Fruit fly (Drosophila melanogaster) whole organism, embryonic: Measurements from ENCODE around the gene Reepl1.

Source experiments
- ATbp ChIP-seq: fragments of 200-800 bp; sonication (Bioruptor generic); optimal IDR thresholded peaks from 2 replicates; lab custom pipeline; 2017; ENCODE audit warnings: missing biosample characterization, mild to moderate bottlenecking, missing genetic modification characterization, missing genetic modification reagents
- Abd-B ChIP-seq: fragments of 200-800 bp; sonication (Bioruptor generic); optimal IDR thresholded peaks from 2 replicates; lab custom pipeline; 2018; ENCODE audit warnings: missing biosample characterization, mild to moderate bottlenecking, missing genetic modification characterization, moderate library complexity
- Awh ChIP-seq: fragments of 200-800 bp; sonication (Bioruptor generic); IDR thresholded peaks from 2 replicates; pipeline ENCODE4, ENCODE4 v1.3.6; 2022; ENCODE audit warnings: missing biosample characterization, missing genetic modification characterization
- C15 ChIP-seq: fragments of 200-800 bp; sonication (Bioruptor generic); IDR thresholded peaks from 3 replicates; pipeline ENCODE4 v1.3.6; 2022; ENCODE audit warnings: missing biosample characterization, missing genetic modification characterization
- CG10462 ChIP-seq: fragments of 200-800 bp; sonication (Bioruptor generic); optimal IDR thresholded peaks from 2 replicates; lab custom pipeline; 2016; ENCODE audit warnings: missing biosample characterization, missing genetic modification characterization
- CG11093 ChIP-seq: fragments of 200-800 bp; sonication (Bioruptor generic); IDR thresholded peaks from 3 replicates; pipeline ENCODE4 v1.3.6; 2022; ENCODE audit warnings: missing biosample characterization, missing genetic modification characterization
- CG11696 ChIP-seq: fragments of 200-800 bp; sonication (Bioruptor generic); IDR thresholded peaks from 2 replicates; pipeline ENCODE4 v1.3.6; 2022; ENCODE audit warnings: missing biosample characterization, missing genetic modification characterization
- CG14050 ChIP-seq: fragments of 200-800 bp; sonication (Bioruptor generic); IDR thresholded peaks from 3 replicates; pipeline ENCODE4 v1.3.6; 2022; ENCODE audit warnings: missing biosample characterization, missing genetic modification characterization
- CG14860 ChIP-seq: fragments of 200-800 bp; sonication (Bioruptor generic); IDR thresholded peaks from 3 replicates; pipeline ENCODE4 v1.3.6; 2022; ENCODE audit warnings: missing biosample characterization, missing genetic modification characterization; ENCODE audit not compliant: partially characterized antibody
- CG14965 ChIP-seq: fragments of 200-800 bp; sonication (Bioruptor generic); optimal IDR thresholded peaks from 2 replicates; lab custom pipeline; 2016; ENCODE audit warnings: missing biosample characterization, missing genetic modification characterization, borderline replicate concordance
- CG16815 ChIP-seq: fragments of 200-800 bp; sonication (Bioruptor generic); optimal IDR thresholded peaks from 3 replicates; lab custom pipeline; 2017; ENCODE audit warnings: missing biosample characterization, mild to moderate bottlenecking, missing genetic modification characterization
- CG17385 ChIP-seq: fragments of 200-800 bp; sonication (Bioruptor generic); optimal IDR thresholded peaks from 3 replicates; lab custom pipeline; 2018; ENCODE audit warnings: missing biosample characterization, mild to moderate bottlenecking, missing genetic modification characterization
- CG1792 ChIP-seq: fragments of 200-800 bp; sonication (Bioruptor generic); optimal IDR thresholded peaks from 2 replicates; lab custom pipeline; 2016; ENCODE audit warnings: missing biosample characterization, missing genetic modification characterization
- CG31388 ChIP-seq: fragments of 200-800 bp; sonication (Bioruptor generic); optimal IDR thresholded peaks from 2 replicates; lab custom pipeline; 2016; ENCODE audit warnings: missing biosample characterization, missing genetic modification characterization
- CG31441 ChIP-seq: fragments of 200-800 bp; sonication (Bioruptor generic); IDR thresholded peaks from 2 replicates; pipeline ENCODE4 v1.3.6; 2022; ENCODE audit warnings: missing biosample characterization, missing genetic modification characterization
- CG32767 ChIP-seq: fragments of 200-800 bp; sonication (Bioruptor generic); IDR thresholded peaks from 2 replicates; pipeline ENCODE4 v1.3.6; 2022; ENCODE audit warnings: missing biosample characterization, missing genetic modification characterization
- CG6175 ChIP-seq: fragments of 200-800 bp; sonication (Bioruptor generic); IDR thresholded peaks from 3 replicates; pipeline ENCODE4 v1.3.6; 2022; ENCODE audit warnings: missing biosample characterization, missing genetic modification characterization
- CG7928 ChIP-seq: fragments of 200-800 bp; sonication (Bioruptor generic); optimal IDR thresholded peaks from 2 replicates; lab custom pipeline; 2017; ENCODE audit warnings: missing biosample characterization, mild to moderate bottlenecking, missing genetic modification characterization
- CG9609 ChIP-seq: fragments of 200-800 bp; sonication (Bioruptor generic); optimal IDR thresholded peaks from 3 replicates; lab custom pipeline; 2016; ENCODE audit warnings: missing biosample characterization, missing genetic modification characterization
- Chrac-16 ChIP-seq: fragments of 200-800 bp; sonication (Bioruptor generic); optimal IDR thresholded peaks from 3 replicates; lab custom pipeline; 2016; ENCODE audit warnings: missing biosample characterization, missing genetic modification characterization
- Dad ChIP-seq: fragments of 200-800 bp; sonication (Bioruptor generic); optimal IDR thresholded peaks from 3 replicates; lab custom pipeline; 2016; ENCODE audit warnings: missing biosample characterization, missing genetic modification characterization
- Dek ChIP-seq: fragments of 200-800 bp; sonication (Bioruptor generic); optimal IDR thresholded peaks from 3 replicates; lab custom pipeline; 2019; ENCODE audit warnings: missing biosample characterization, mild to moderate bottlenecking, missing genetic modification characterization, moderate library complexity
- HmgZ ChIP-seq: fragments of 200-800 bp; sonication (Bioruptor generic); optimal IDR thresholded peaks from 2 replicates; lab custom pipeline; 2018; ENCODE audit warnings: missing biosample characterization, mild to moderate bottlenecking, missing genetic modification characterization
- Hmr ChIP-seq: fragments of 200-800 bp; sonication (Bioruptor generic); optimal IDR thresholded peaks from 3 replicates; lab custom pipeline; 2017; ENCODE audit warnings: mild to moderate bottlenecking, missing biosample characterization, missing genetic modification reagents, missing genetic modification characterization
- Sry-δ ChIP-seq: fragments of 200-800 bp; sonication (Bioruptor generic); optimal IDR thresholded peaks from 2 replicates; lab custom pipeline; 2016; ENCODE audit warnings: missing biosample characterization, missing genetic modification characterization
- Taf1 ChIP-seq: fragments of 200-800 bp; sonication (Bioruptor generic); IDR thresholded peaks from 2 replicates; pipeline ENCODE4 v1.3.6; 2022; ENCODE audit warnings: missing biosample characterization, missing genetic modification characterization
- Xbp1 ChIP-seq: fragments of 200-800 bp; sonication (Bioruptor generic); optimal IDR thresholded peaks from 3 replicates; lab custom pipeline; 2016; ENCODE audit warnings: missing biosample characterization, mild to moderate bottlenecking, missing genetic modification characterization
- ap ChIP-seq: fragments of 200-800 bp; sonication (Bioruptor generic); IDR thresholded peaks from 2 replicates; pipeline ENCODE4 v1.3.6; 2022; ENCODE audit warnings: missing biosample characterization, missing genetic modification characterization
- cato ChIP-seq: fragments of 200-800 bp; sonication (Bioruptor generic); optimal IDR thresholded peaks from 2 replicates; lab custom pipeline; 2016; ENCODE audit warnings: missing biosample characterization, missing genetic modification characterization, borderline replicate concordance
- chif ChIP-seq, 2 experiments: fragments of 200-800 bp; sonication (Bioruptor generic); optimal IDR thresholded peaks; 3 replicates each; lab custom pipeline; 2016; ENCODE audit warnings: missing biosample characterization in 2 of 2, missing genetic modification characterization in 2 of 2
- chinmo ChIP-seq: fragments of 200-800 bp; sonication (Bioruptor generic); IDR thresholded peaks from 4 replicates; pipeline ENCODE4 v1.3.6; 2022; ENCODE audit warnings: missing biosample characterization, missing genetic modification characterization; ENCODE audit not compliant: partially characterized antibody
- crc ChIP-seq: fragments of 200-800 bp; sonication (Bioruptor generic); optimal IDR thresholded peaks from 2 replicates; lab custom pipeline; 2016; ENCODE audit warnings: missing biosample characterization, missing genetic modification characterization
- croc ChIP-seq: fragments of 200-800 bp; sonication (Bioruptor generic); conservative IDR thresholded peaks from 3 replicates; pipeline ENCODE4 v1.3.6; 2022; ENCODE audit warnings: missing biosample characterization, missing genetic modification characterization
- crp ChIP-seq, 2 experiments: fragments of 200-800 bp; sonication (Bioruptor generic); optimal IDR thresholded peaks; 2 replicates in 1 of 2; 3 replicates in 1 of 2; lab custom pipeline; 2017; ENCODE audit warnings: missing biosample characterization in 2 of 2, missing genetic modification characterization in 2 of 2, mild to moderate bottlenecking in 1 of 2, moderate library complexity in 1 of 2
- dpn ChIP-seq, 2 experiments: fragments of 200-800 bp; sonication (Bioruptor generic); optimal IDR thresholded peaks; 3 replicates each; lab custom pipeline; 2016; ENCODE audit warnings: missing biosample characterization in 2 of 2, missing genetic modification characterization in 2 of 2
- esg ChIP-seq: fragments of 200-800 bp; sonication (Bioruptor generic); conservative IDR thresholded peaks from 2 replicates; pipeline ENCODE4 v1.3.6; 2022; ENCODE audit warnings: missing biosample characterization, missing genetic modification characterization
- gce ChIP-seq: fragments of 200-800 bp; sonication (Bioruptor generic); IDR thresholded peaks from 3 replicates; pipeline ENCODE4 v1.3.6; 2022; ENCODE audit warnings: missing biosample characterization, missing genetic modification characterization
- gfzf ChIP-seq: fragments of 200-800 bp; sonication (Bioruptor generic); optimal IDR thresholded peaks from 2 replicates; lab custom pipeline; 2016; ENCODE audit warnings: missing biosample characterization, mild to moderate bottlenecking, missing genetic modification characterization, moderate library complexity
- grn ChIP-seq: fragments of 200-800 bp; sonication (Bioruptor generic); optimal IDR thresholded peaks from 3 replicates; lab custom pipeline; 2017; ENCODE audit warnings: missing biosample characterization, missing genetic modification characterization
- her ChIP-seq: fragments of 200-800 bp; sonication (Bioruptor generic); optimal IDR thresholded peaks from 2 replicates; lab custom pipeline; 2016; ENCODE audit warnings: missing biosample characterization, missing genetic modification characterization
- insv ChIP-seq, 2 experiments: fragments of 200-800 bp; sonication (Bioruptor generic); optimal IDR thresholded peaks; 3 replicates each; lab custom pipeline; 2016 to 2018; ENCODE audit warnings: missing biosample characterization in 2 of 2, missing genetic modification characterization in 2 of 2
- inv ChIP-seq: fragments of 200-800 bp; sonication (Bioruptor generic); IDR thresholded peaks from 2 replicates; pipeline ENCODE4 v1.3.6; 2022; ENCODE audit warnings: missing biosample characterization, missing genetic modification characterization; ENCODE audit not compliant: partially characterized antibody
- luna ChIP-seq: fragments of 200-800 bp; sonication (Bioruptor generic); optimal IDR thresholded peaks from 2 replicates; lab custom pipeline; 2016; ENCODE audit warnings: missing biosample characterization, missing genetic modification characterization
- onecut ChIP-seq: fragments of 200-800 bp; sonication (Bioruptor generic); IDR thresholded peaks from 2 replicates; pipeline ENCODE4 v1.3.6; 2022; ENCODE audit warnings: missing biosample characterization, missing genetic modification characterization
- otp ChIP-seq: fragments of 200-800 bp; sonication (Bioruptor generic); IDR thresholded peaks from 3 replicates; pipeline ENCODE4, ENCODE4 v1.3.6; 2022; ENCODE audit warnings: missing biosample characterization, missing genetic modification characterization
- pho ChIP-seq: fragments of 200-800 bp; sonication (Bioruptor generic); optimal IDR thresholded peaks from 2 replicates; lab custom pipeline; 2016; ENCODE audit warnings: missing biosample characterization, missing genetic modification characterization
- scrt ChIP-seq: fragments of 200-800 bp; sonication (Bioruptor generic); optimal IDR thresholded peaks from 2 replicates; lab custom pipeline; 2018; ENCODE audit warnings: missing biosample characterization, mild to moderate bottlenecking, missing genetic modification characterization, moderate library complexity
- sd ChIP-seq: fragments of 200-800 bp; sonication (Bioruptor generic); optimal IDR thresholded peaks from 3 replicates; lab custom pipeline; 2018; ENCODE audit warnings: missing biosample characterization, mild to moderate bottlenecking, missing genetic modification characterization, moderate library complexity
- zen ChIP-seq: fragments of 200-800 bp; sonication (Bioruptor generic); optimal IDR thresholded peaks from 3 replicates; lab custom pipeline; 2018; ENCODE audit warnings: missing biosample characterization, mild to moderate bottlenecking, missing genetic modification characterization, moderate library complexity

Gene Reepl1

DNA sequence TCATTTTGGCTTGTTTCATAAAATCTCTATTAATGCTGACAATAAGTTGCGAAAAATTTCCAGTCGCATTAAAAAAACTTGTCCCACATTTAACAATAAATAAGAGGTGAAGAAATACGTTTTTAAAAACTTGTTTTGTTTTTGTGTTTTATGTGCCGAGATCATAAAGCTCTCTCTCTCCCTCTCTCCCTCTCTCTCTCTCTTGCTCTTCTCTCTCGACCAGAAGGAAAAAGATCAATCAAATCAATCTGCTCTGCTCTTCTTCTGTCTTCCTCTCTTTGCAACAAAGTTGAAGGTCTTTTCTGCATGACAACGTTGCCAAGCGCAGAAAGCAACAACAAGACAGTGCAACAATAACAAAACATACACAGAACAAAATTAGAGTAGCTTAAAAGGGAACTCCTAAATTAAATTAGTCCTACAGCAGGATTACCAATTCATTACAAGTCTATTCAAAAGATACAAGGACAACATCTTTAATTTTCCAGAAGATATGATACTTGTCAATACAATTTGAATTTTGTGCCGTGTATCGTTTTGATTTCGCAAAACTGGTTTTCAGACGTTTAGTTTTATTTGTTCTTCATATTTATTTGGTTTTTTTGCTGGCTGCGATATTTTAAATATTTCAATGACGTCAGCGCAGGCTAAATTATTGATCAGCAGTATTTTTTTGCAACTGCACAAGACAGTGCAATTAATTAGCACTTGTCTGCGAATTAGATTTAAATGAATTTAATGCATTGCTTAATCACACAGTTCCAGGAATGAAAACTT is 50.3 kb downstream of the Reepl1 start (continued):
- peak; percentile 76 for TF ChIP-seq CG14050 (GFP tag; lab: Robert Waterston, UW)
- peak; percentile 45 for TF ChIP-seq Sry-δ (GFP tag; lab: Kevin White, UChicago)
- TF ChIP-seq Taf1 (GFP tag; lab: Robert Waterston, UW): peak; percentile 75
- no peak for TF ChIP-seq onecut (GFP tag; lab: Robert Waterston, UW)
- TF ChIP-seq CG9609: peak; percentile 67
- peak; percentile 22 for TF ChIP-seq CG10462 (GFP tag; lab: Kevin White, UChicago)
- 0 out of 3 replicates have a peak, but pooled peaks have one; percentile 22 for TF ChIP-seq otp
- peak; percentile 36 for TF ChIP-seq cato (GFP tag; lab: Kevin White, UChicago)
- no peak for TF ChIP-seq CG31388 (GFP tag; lab: Kevin White, UChicago)
- TF ChIP-seq grn: no peak
- TF ChIP-seq Dek: peak; percentile 70
- TF ChIP-seq CG7928 (GFP tag; lab: Kevin White, UChicago): no peak
- peak; percentile 46 for TF ChIP-seq crc (GFP tag; lab: Kevin White, UChicago)
- TF ChIP-seq sd (tag; lab: Kevin White, UChicago): peak; percentile 8
- no peak for TF ChIP-seq luna (GFP tag; lab: Kevin White, UChicago)
- no peak for TF ChIP-seq C15 (GFP tag; lab: Robert Waterston, UW)
- peak; percentile 52 to 80 for TF ChIP-seq chif (GFP tag; optimal IDR thresholded peaks at IDR 0.05; lab: Kevin White, UChicago)
- TF ChIP-seq gfzf (GFP tag; lab: Kevin White, UChicago): no peak
- no peak for TF ChIP-seq ap (GFP tag; lab: Robert Waterston, UW)
- peak; percentile 4 for TF ChIP-seq CG16815
- TF ChIP-seq pho (GFP tag; lab: Kevin White, UChicago): peak; percentile 68
- TF ChIP-seq ATbp: peak; percentile 25
- TF ChIP-seq CG6175 (GFP tag; lab: Robert Waterston, UW): 0 out of 3 replicates have a peak, but pooled peaks have one; percentile 50
- TF ChIP-seq CG14965 (GFP tag; lab: Kevin White, UChicago): no peak
- TF ChIP-seq CG31441 (GFP tag; lab: Robert Waterston, UW): peak; percentile 73
- peak; percentile 81 for TF ChIP-seq Xbp1 (GFP tag; lab: Kevin White, UChicago)
- peak; percentile 16 for TF ChIP-seq CG1792 (GFP tag; lab: Kevin White, UChicago)
- peak; percentile 52 for TF ChIP-seq Abd-B (GFP tag; lab: Kevin White, UChicago)
- peak; percentile 54 for TF ChIP-seq CG32767 (GFP tag; lab: Robert Waterston, UW)
- TF ChIP-seq esg: peak; percentile 57
- TF ChIP-seq Awh: peak; percentile 84
- peak; percentile 81 for TF ChIP-seq her (GFP tag; lab: Kevin White, UChicago)
- peak; percentile 42; the same call in 2 of the 3 replicates for TF ChIP-seq croc (GFP tag; lab: Robert Waterston, UW)
- peak; percentile 78; the same call in 2 of the 4 replicates for TF ChIP-seq chinmo (GFP tag; lab: Robert Waterston, UW)
- peak; percentile 65 for TF ChIP-seq Dad (GFP tag; lab: Kevin White, UChicago)
- TF ChIP-seq crp (GFP tag; optimal IDR thresholded peaks at IDR 0.05; lab: Kevin White, UChicago): no peak
- TF ChIP-seq gce (GFP tag; lab: Robert Waterston, UW): no peak
- peak; percentile 71 for TF ChIP-seq CG17385
- no peak for TF ChIP-seq inv (GFP tag; lab: Robert Waterston, UW)
- no peak for TF ChIP-seq CG14860
- TF ChIP-seq Chrac-16: peak; percentile 65
- TF ChIP-seq CG11696: peak; percentile 74
- TF ChIP-seq Hmr: peak; percentile 65
- TF ChIP-seq HmgZ (tag; lab: Kevin White, UChicago): peak; percentile 59
- TF ChIP-seq CG11093 (GFP tag; lab: Robert Waterston, UW): peak; percentile 23; the same call in 1 of the 3 replicates
- peak; percentile 56 for TF ChIP-seq scrt
- no peak for TF ChIP-seq insv (GFP tag; optimal IDR thresholded peaks at IDR 0.05; lab: Kevin White, UChicago)
- no peak for TF ChIP-seq zen
- peak in 1 of 2 experiments; percentile 73 for TF ChIP-seq dpn (GFP tag; optimal IDR thresholded peaks at IDR 0.05; lab: Kevin White, UChicago)
